Worm (Caenorhabditis elegans) whole organism, late embryonic: ENCODE results near the gene C10G8.3.

Source experiments
- ama-1 ChIP-seq: fragments of 150-350 bp; optimal IDR thresholded peaks from 2 replicates; lab custom pipeline; 2014
- ceh-14 ChIP-seq: sonication (generic microtip); optimal IDR thresholded peaks from 2 replicates; lab custom pipeline; 2016; ENCODE audit warnings: missing genotype, missing genetic modification characterization, missing compliant biosample characterization
- fkh-10 ChIP-seq: fragments of 150-350 bp; optimal IDR thresholded peaks from 2 replicates; lab custom pipeline; 2014; ENCODE audit warnings: missing biosample characterization, missing genetic modification reagents, missing genetic modification characterization
- fkh-6 ChIP-seq: sonication (generic microtip); optimal IDR thresholded peaks from 2 replicates; lab custom pipeline; 2016; ENCODE audit warnings: missing genetic modification characterization, missing compliant biosample characterization
- madf-2 ChIP-seq: sonication (generic microtip); optimal IDR thresholded peaks from 2 replicates; lab custom pipeline; 2017; ENCODE audit warnings: missing genetic modification characterization, missing compliant biosample characterization
- nhr-11 ChIP-seq: fragments of 150-350 bp; optimal IDR thresholded peaks from 2 replicates; lab custom pipeline; 2014; ENCODE audit warnings: missing biosample characterization, missing genetic modification characterization
- pat-9 ChIP-seq: fragments of 200-800 bp; sonication (Bioruptor generic); optimal IDR thresholded peaks from 2 replicates; lab custom pipeline; 2018; ENCODE audit warnings: mild to moderate bottlenecking, missing genetic modification characterization, moderate library complexity, missing compliant biosample characterization
- pha-2 ChIP-seq: sonication (generic microtip); optimal IDR thresholded peaks from 2 replicates; lab custom pipeline; 2017; ENCODE audit warnings: mild to moderate bottlenecking, missing genetic modification characterization, missing compliant biosample characterization
- rnt-1 ChIP-seq: sonication (generic microtip); optimal IDR thresholded peaks from 2 replicates; lab custom pipeline; 2016; ENCODE audit warnings: missing genetic modification characterization, missing compliant biosample characterization
- tbx-7 ChIP-seq: sonication (generic microtip); optimal IDR thresholded peaks from 2 replicates; lab custom pipeline; 2016; ENCODE audit warnings: missing genotype, missing genetic modification characterization, missing compliant biosample characterization
- zip-5 ChIP-seq: sonication (generic microtip); optimal IDR thresholded peaks from 2 replicates; lab custom pipeline; 2016; ENCODE audit warnings: missing genetic modification characterization, missing compliant biosample characterization

ce11 chrV:5329677-5330266 is 17.2 kb downstream of the C10G8.3 start:
- no peak for TF ChIP-seq pat-9 (tag; lab: Kevin White, UChicago)
- no peak for TF ChIP-seq fkh-10 (GFP tag; lab: Kevin White, UChicago)
- TF ChIP-seq ama-1 = no peak
- no peak for TF ChIP-seq nhr-11 (tag; lab: Kevin White, UChicago)
- peak; percentile 20 for TF ChIP-seq rnt-1
- no peak for TF ChIP-seq madf-2 (tag; lab: Kevin White, UChicago)
- no peak for TF ChIP-seq ceh-14
- no peak for TF ChIP-seq zip-5 (tag; lab: Kevin White, UChicago)
- TF ChIP-seq pha-2 (tag; lab: Kevin White, UChicago) = no peak
- TF ChIP-seq tbx-7 (tag; lab: Kevin White, UChicago) = no peak
- no peak for TF ChIP-seq fkh-6 (tag; lab: Kevin White, UChicago)
